Worm (Caenorhabditis elegans): Measurements from ENCODE around the gene B0495.9.

Gene B0495.9

ce11 chrII:7705152-7705551 lies 3.4 kb downstream of the B0495.9 start, which contains the start of gene B0495.7:
TSS of gene B0495.7 (minus strand) at chrII:7705233.
- TF ChIP-seq ceh-36 (tag; optimal IDR thresholded peaks at IDR 0.05) (no peak), B0310.2 (tag; optimal IDR thresholded peaks at IDR 0.05) (no peak), ets-7 (tag; optimal IDR thresholded peaks at IDR 0.05) (no peak), pes-1 (GFP tag; IDR thresholded peaks at IDR 0.05) (no peak), ceh-13 (GFP tag; optimal IDR thresholded peaks at IDR 0.05) (no peak), flt-1 (GFP tag; IDR thresholded peaks at IDR 0.05) (no peak), aly-1 (tag; optimal IDR thresholded peaks at IDR 0.05) (no peak), hnd-1 (tag; optimal IDR thresholded peaks at IDR 0.05) (no peak), tra-4 (tag; optimal IDR thresholded peaks at IDR 0.05) (no peak), F13C5.2 (tag; optimal IDR thresholded peaks at IDR 0.05) (no peak), tbx-11 (GFP tag; IDR thresholded peaks at IDR 0.05) (no peak), hmg-4 (GFP tag; optimal IDR thresholded peaks at IDR 0.05) (no peak), scrt-1 (GFP tag; IDR thresholded peaks at IDR 0.05) (no peak), ama-1 (optimal IDR thresholded peaks at IDR 0.05) (no peak), sea-1 (GFP tag; conservative IDR thresholded peaks at IDR 0.05) (no peak), tbx-37 (GFP tag; conservative IDR thresholded peaks at IDR 0.05) (no peak), hmbx-1 (tag; optimal IDR thresholded peaks at IDR 0.05) (no peak)

DNA sequence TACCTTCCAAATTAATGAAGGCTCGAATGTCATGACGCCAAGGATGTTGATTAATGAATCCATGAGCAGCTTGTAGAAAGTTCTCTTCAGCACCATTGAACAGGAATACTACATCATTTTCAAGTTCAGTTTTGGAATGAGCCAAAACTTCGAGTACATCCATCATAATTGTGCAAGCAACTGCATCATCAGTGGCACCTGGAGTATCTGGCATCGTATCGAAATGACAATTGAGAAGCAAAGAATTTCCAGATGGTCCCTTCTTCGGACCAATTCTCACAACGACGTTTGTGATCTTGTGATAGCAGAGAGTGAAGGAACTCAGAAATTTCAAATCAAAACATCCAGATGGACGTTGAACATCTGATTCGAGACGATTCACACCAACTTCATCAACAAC lies 4.1 kb downstream of the B0495.9 start:
- TF ChIP-seq hmbx-1 (tag; optimal IDR thresholded peaks at IDR 0.05) (no peak), ceh-36 (tag; optimal IDR thresholded peaks at IDR 0.05) (no peak), ceh-13 (GFP tag; optimal IDR thresholded peaks at IDR 0.05) (no peak), tbx-37 (GFP tag; conservative IDR thresholded peaks at IDR 0.05) (no peak), flt-1 (GFP tag; IDR thresholded peaks at IDR 0.05) (no peak), F13C5.2 (tag; optimal IDR thresholded peaks at IDR 0.05) (no peak), scrt-1 (GFP tag; IDR thresholded peaks at IDR 0.05) (no peak), hmg-4 (GFP tag; optimal IDR thresholded peaks at IDR 0.05) (no peak), tra-4 (tag; optimal IDR thresholded peaks at IDR 0.05) (no peak), sea-1 (GFP tag; conservative IDR thresholded peaks at IDR 0.05) (no peak), B0310.2 (tag; optimal IDR thresholded peaks at IDR 0.05) (no peak), ets-7 (tag; optimal IDR thresholded peaks at IDR 0.05) (no peak), pes-1 (GFP tag; IDR thresholded peaks at IDR 0.05) (no peak), aly-1 (tag; optimal IDR thresholded peaks at IDR 0.05) (no peak), tbx-11 (GFP tag; IDR thresholded peaks at IDR 0.05) (no peak), hnd-1 (tag; optimal IDR thresholded peaks at IDR 0.05) (no peak), ama-1 (optimal IDR thresholded peaks at IDR 0.05) (no peak)

DNA sequence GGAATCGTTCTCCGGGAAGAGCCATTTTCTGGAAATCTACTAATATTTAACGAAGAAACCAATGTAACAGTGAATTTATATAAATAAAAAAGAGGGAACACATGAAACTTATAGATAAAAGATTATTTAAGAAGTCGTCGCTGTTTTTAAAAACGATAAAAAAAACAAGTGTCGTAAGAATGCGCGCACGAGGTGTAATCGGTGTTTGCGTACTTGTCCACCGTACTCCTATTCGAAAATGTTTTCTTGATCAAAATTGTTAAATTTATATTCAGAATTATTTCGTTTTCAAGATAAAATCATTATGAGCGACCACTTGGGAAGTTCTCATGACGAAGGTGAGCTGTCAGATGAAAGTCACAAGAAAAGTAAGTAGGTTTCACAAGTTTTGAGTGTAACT lies 9.5 kb downstream of the B0495.9 start, which contains the start of the genes moa-2 and cdk-11.1:
TSS of gene moa-2 (minus strand) at position 25 of the 400 bp plus-strand sequence.
TSS of gene cdk-11.1 (plus strand) at position 227 of the 400 bp plus-strand sequence.
- no peak for TF ChIP-seq hmg-4 (GFP tag; optimal IDR thresholded peaks at IDR 0.05)
- no peak for TF ChIP-seq flt-1 (GFP tag; IDR thresholded peaks at IDR 0.05)
- no peak for TF ChIP-seq hmbx-1 (tag; optimal IDR thresholded peaks at IDR 0.05)
- TF ChIP-seq ets-7 (tag; optimal IDR thresholded peaks at IDR 0.05) = no peak

DNA sequence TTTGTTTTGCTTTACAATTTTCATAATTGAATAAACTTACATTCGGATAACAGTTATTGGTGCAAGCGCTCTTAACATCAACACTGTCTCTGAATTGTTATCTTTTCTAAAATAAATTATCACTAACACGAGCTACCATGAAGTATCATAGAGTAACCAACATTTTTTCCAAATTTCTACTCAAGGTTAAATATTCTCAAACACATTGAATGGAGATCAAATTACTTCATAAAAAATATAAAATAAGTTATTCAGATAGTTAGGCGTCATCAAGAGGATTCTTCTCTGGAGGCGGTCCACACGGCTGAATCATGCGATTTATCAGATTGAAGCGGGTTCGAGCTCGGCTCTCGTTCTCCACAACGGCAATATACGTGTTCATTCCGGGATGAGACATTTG lies 10.1 kb downstream of the B0495.9 start, which contains the start of gene B0495.5:
TSS of gene B0495.5 (minus strand) at position 101 of the 400 bp plus-strand sequence.
- TF ChIP-seq ceh-36 (tag; optimal IDR thresholded peaks at IDR 0.05) (no peak), tbx-37 (GFP tag; conservative IDR thresholded peaks at IDR 0.05) (no peak), tbx-11 (GFP tag; IDR thresholded peaks at IDR 0.05) (no peak), hmg-4 (GFP tag; optimal IDR thresholded peaks at IDR 0.05) (no peak), flt-1 (GFP tag; IDR thresholded peaks at IDR 0.05) (no peak), scrt-1 (GFP tag; IDR thresholded peaks at IDR 0.05) (no peak), ets-7 (tag; optimal IDR thresholded peaks at IDR 0.05) (no peak), F13C5.2 (tag; optimal IDR thresholded peaks at IDR 0.05) (no peak), aly-1 (tag; optimal IDR thresholded peaks at IDR 0.05) (no peak), hnd-1 (tag; optimal IDR thresholded peaks at IDR 0.05) (no peak), pes-1 (GFP tag; IDR thresholded peaks at IDR 0.05) (no peak), ama-1 (optimal IDR thresholded peaks at IDR 0.05) (no peak), sea-1 (GFP tag; conservative IDR thresholded peaks at IDR 0.05) (no peak), tra-4 (tag; optimal IDR thresholded peaks at IDR 0.05) (no peak), B0310.2 (tag; optimal IDR thresholded peaks at IDR 0.05) (no peak), hmbx-1 (tag; optimal IDR thresholded peaks at IDR 0.05) (no peak), ceh-13 (GFP tag; optimal IDR thresholded peaks at IDR 0.05) (no peak)

DNA sequence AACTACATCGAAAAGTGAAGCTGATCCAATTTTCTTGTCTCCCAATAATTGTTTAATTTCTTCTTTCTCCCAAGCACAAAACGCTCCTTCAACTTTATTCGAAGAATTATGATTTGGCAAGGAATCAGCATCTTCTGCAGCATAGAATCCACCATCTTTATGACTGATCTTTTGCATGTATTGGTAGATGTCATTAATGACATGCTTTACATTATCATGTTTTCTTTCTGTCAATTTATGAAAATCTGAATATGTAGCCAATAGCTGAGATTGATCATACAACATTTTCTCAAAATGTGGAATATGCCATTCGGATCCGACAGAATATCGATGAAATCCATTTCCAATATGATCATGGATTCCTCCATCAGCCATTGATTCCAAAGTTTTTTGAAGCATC lies 11.4 kb downstream of the B0495.9 start:
- TF ChIP-seq hmg-4 (GFP tag; optimal IDR thresholded peaks at IDR 0.05) (no peak), hmbx-1 (tag; optimal IDR thresholded peaks at IDR 0.05) (no peak), tra-4 (tag; optimal IDR thresholded peaks at IDR 0.05) (no peak), ceh-13 (GFP tag; optimal IDR thresholded peaks at IDR 0.05) (no peak), tbx-37 (GFP tag; conservative IDR thresholded peaks at IDR 0.05) (no peak), ets-7 (tag; optimal IDR thresholded peaks at IDR 0.05) (no peak), sea-1 (GFP tag; conservative IDR thresholded peaks at IDR 0.05) (no peak), tbx-11 (GFP tag; IDR thresholded peaks at IDR 0.05) (no peak), flt-1 (GFP tag; IDR thresholded peaks at IDR 0.05) (no peak), B0310.2 (tag; optimal IDR thresholded peaks at IDR 0.05) (no peak), F13C5.2 (tag; optimal IDR thresholded peaks at IDR 0.05) (no peak), ceh-36 (tag; optimal IDR thresholded peaks at IDR 0.05) (no peak)

- no peak for TF ChIP-seq aly-1 (tag; optimal IDR thresholded peaks at IDR 0.05)
- TF ChIP-seq sea-1 (GFP tag; conservative IDR thresholded peaks at IDR 0.05) = no peak
- no peak for TF ChIP-seq scrt-1 (GFP tag; IDR thresholded peaks at IDR 0.05)
- TF ChIP-seq B0310.2 (tag; optimal IDR thresholded peaks at IDR 0.05) = no peak
- no peak for TF ChIP-seq ets-7 (tag; optimal IDR thresholded peaks at IDR 0.05)
- TF ChIP-seq tra-4 (tag; optimal IDR thresholded peaks at IDR 0.05) = no peak
- no peak for TF ChIP-seq F13C5.2 (tag; optimal IDR thresholded peaks at IDR 0.05)
- TF ChIP-seq hnd-1 (tag; optimal IDR thresholded peaks at IDR 0.05) = no peak
- no peak for TF ChIP-seq ceh-13 (GFP tag; optimal IDR thresholded peaks at IDR 0.05)
- TF ChIP-seq pes-1 (GFP tag; IDR thresholded peaks at IDR 0.05) = no peak
- no peak for TF ChIP-seq hmbx-1 (tag; optimal IDR thresholded peaks at IDR 0.05)
- no peak for TF ChIP-seq ama-1 (optimal IDR thresholded peaks at IDR 0.05)
- TF ChIP-seq flt-1 (GFP tag; IDR thresholded peaks at IDR 0.05) = no peak
These were observed 12.9 kb downstream of the B0495.9 start for ce11 chrII:7695636-7696035.

DNA sequence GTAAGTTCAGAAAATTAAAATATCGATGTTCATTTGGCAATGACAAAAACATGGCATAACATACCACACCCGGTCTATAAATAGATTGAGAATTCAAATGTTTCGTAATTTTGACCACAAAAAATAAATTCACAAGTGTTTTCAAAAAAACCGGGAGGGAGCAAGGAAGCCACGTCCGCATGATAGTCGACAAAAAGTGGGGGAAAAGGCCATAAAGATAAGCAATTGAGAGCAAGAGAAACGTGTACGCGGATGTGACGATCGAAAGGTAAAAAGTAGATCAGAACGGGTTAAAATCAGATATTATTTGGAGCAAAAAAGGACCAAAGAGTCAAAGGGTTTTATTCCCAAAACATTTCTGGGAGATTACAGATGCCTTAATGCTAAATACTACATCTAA lies 13.8 kb downstream of the B0495.9 start:
- no peak for TF ChIP-seq hnd-1 (tag; optimal IDR thresholded peaks at IDR 0.05)
- no peak for TF ChIP-seq ama-1 (optimal IDR thresholded peaks at IDR 0.05)
- TF ChIP-seq aly-1 (tag; optimal IDR thresholded peaks at IDR 0.05) = no peak
- TF ChIP-seq ets-7 (tag; optimal IDR thresholded peaks at IDR 0.05) = no peak
- no peak for TF ChIP-seq scrt-1 (GFP tag; IDR thresholded peaks at IDR 0.05)
- no peak for TF ChIP-seq flt-1 (GFP tag; IDR thresholded peaks at IDR 0.05)
- no peak for TF ChIP-seq ceh-13 (GFP tag; optimal IDR thresholded peaks at IDR 0.05)
